Worm (Caenorhabditis elegans): ENCODE measurements around the gene rnh-2.

- TF ChIP-seq ets-4 (GFP tag; optimal IDR thresholded peaks at IDR 0.05) (no peak), F39B2.1 (GFP tag; IDR thresholded peaks at IDR 0.05) (no peak), unc-62 (GFP tag; optimal IDR thresholded peaks at IDR 0.05) (no peak), sea-2 (GFP tag; IDR thresholded peaks at IDR 0.05) (no peak), aptf-3 (GFP tag; IDR thresholded peaks at IDR 0.05) (no peak), efl-1 (GFP tag; optimal IDR thresholded peaks at IDR 0.05) (no peak), K12H6.12 (tag; optimal IDR thresholded peaks at IDR 0.05) (no peak), nhr-90 (tag; optimal IDR thresholded peaks at IDR 0.05) (no peak), nhr-120 (GFP tag; IDR thresholded peaks at IDR 0.05) (no peak), snpc-4 (GFP tag; optimal IDR thresholded peaks at IDR 0.05) (no peak), snpc-4 (tag; optimal IDR thresholded peaks at IDR 0.05) (no peak), lsy-27 (tag; optimal IDR thresholded peaks at IDR 0.05; ENCODE audit: borderline replicate concordance, insufficient read depth) (no peak), attf-3 (GFP tag; conservative IDR thresholded peaks at IDR 0.05) (no peak)
Measured at ce11 chrII:8556166-8556565, 39.2 kb downstream of the rnh-2 start, which contains the start of gene glb-27.
